Worm (Caenorhabditis elegans): ENCODE measurements around the gene odr-2.

The odr-2 gene

ce11 chrV:7106499-7107152 lies 3.3 kb downstream of the odr-2 start:
- TF ChIP-seq lin-14 (GFP tag; optimal IDR thresholded peaks at IDR 0.05) (peak; percentile 44), fkh-10 (GFP tag; optimal IDR thresholded peaks at IDR 0.05) (peak; percentile 60), lin-15B (tag; optimal IDR thresholded peaks at IDR 0.05) (no peak)

- TF ChIP-seq lsy-2 (tag; optimal IDR thresholded peaks at IDR 0.05) (no peak), lin-14 (GFP tag; optimal IDR thresholded peaks at IDR 0.05) (peak; percentile 26), fkh-10 (GFP tag; optimal IDR thresholded peaks at IDR 0.05) (peak; percentile 55), nhr-76 (tag; optimal IDR thresholded peaks at IDR 0.05) (no peak), dsc-1 (tag; optimal IDR thresholded peaks at IDR 0.05) (no peak), ets-5 (GFP tag; IDR thresholded peaks at IDR 0.05) (no peak), nhr-71 (tag; optimal IDR thresholded peaks at IDR 0.05) (no peak), unc-86 (tag; optimal IDR thresholded peaks at IDR 0.05) (no peak), unc-62 (GFP tag; optimal IDR thresholded peaks at IDR 0.05) (no peak), vab-15 (tag; optimal IDR thresholded peaks at IDR 0.05) (no peak)
Measured at ce11 chrV:7110370-7110769, 7.0 kb downstream of the odr-2 start.

- peak; percentile 89 for TF ChIP-seq fkh-10 (GFP tag; optimal IDR thresholded peaks at IDR 0.05)
- no peak for TF ChIP-seq isw-1 (GFP tag; IDR thresholded peaks at IDR 0.05)
- TF ChIP-seq mep-1 (tag; optimal IDR thresholded peaks at IDR 0.05) = no peak
- peak; percentile 63 for TF ChIP-seq ces-1 (GFP tag; optimal IDR thresholded peaks at IDR 0.05)
- TF ChIP-seq unc-30 (tag; optimal IDR thresholded peaks at IDR 0.05) = no peak
- no peak for TF ChIP-seq fos-1 (tag; optimal IDR thresholded peaks at IDR 0.05)
- TF ChIP-seq nhr-20 (tag; optimal IDR thresholded peaks at IDR 0.05) = no peak
- no peak for TF ChIP-seq ztf-11 (tag; optimal IDR thresholded peaks at IDR 0.05)
- peak; percentile 28 for TF ChIP-seq nhr-71 (tag; optimal IDR thresholded peaks at IDR 0.05)
- no peak for TF ChIP-seq ceh-8 (GFP tag; optimal IDR thresholded peaks at IDR 0.05)
- TF ChIP-seq irx-1 (tag; optimal IDR thresholded peaks at IDR 0.05) = peak; percentile 12
- no peak for TF ChIP-seq nhr-237 (tag; optimal IDR thresholded peaks at IDR 0.05)
- TF ChIP-seq nhr-11 (tag; optimal IDR thresholded peaks at IDR 0.05) = no peak
- TF ChIP-seq nhr-28 (tag; optimal IDR thresholded peaks at IDR 0.05) = no peak
- TF ChIP-seq zip-4 (GFP tag; optimal IDR thresholded peaks at IDR 0.05) = no peak
- peak; percentile 22 for TF ChIP-seq blmp-1 (tag; optimal IDR thresholded peaks at IDR 0.05)
- no peak for TF ChIP-seq hlh-4 (tag; optimal IDR thresholded peaks at IDR 0.05)
- no peak for TF ChIP-seq lin-39 (tag; optimal IDR thresholded peaks at IDR 0.05)
- no peak for TF ChIP-seq unc-86 (tag; optimal IDR thresholded peaks at IDR 0.05)
- no peak for TF ChIP-seq ets-5 (GFP tag; IDR thresholded peaks at IDR 0.05)
- no peak for TF ChIP-seq F16B12.6 (tag; optimal IDR thresholded peaks at IDR 0.05)
- TF ChIP-seq efl-1 (optimal IDR thresholded peaks at IDR 0.05) = no peak
- no peak for TF ChIP-seq efl-1 (GFP tag; optimal IDR thresholded peaks at IDR 0.05 in 1 of 2)
- no peak for TF ChIP-seq nhr-12 (tag; optimal IDR thresholded peaks at IDR 0.05)
- TF ChIP-seq lin-14 (GFP tag; optimal IDR thresholded peaks at IDR 0.05) = peak; percentile 79
- TF ChIP-seq lin-15B (tag; optimal IDR thresholded peaks at IDR 0.05) = no peak
- TF ChIP-seq aha-1 (tag; optimal IDR thresholded peaks at IDR 0.05) = no peak
- TF ChIP-seq sox-4 (tag; optimal IDR thresholded peaks at IDR 0.05) = no peak
- no peak for TF ChIP-seq ceh-63 (GFP tag; optimal IDR thresholded peaks at IDR 0.05)
- no peak for TF ChIP-seq grh-1 (GFP tag; IDR thresholded peaks at IDR 0.05)
- TF ChIP-seq nhr-77 (tag; optimal IDR thresholded peaks at IDR 0.05) = no peak
- no peak for TF ChIP-seq ceh-82 (tag; optimal IDR thresholded peaks at IDR 0.05)
- TF ChIP-seq unc-130 (tag; optimal IDR thresholded peaks at IDR 0.05) = no peak
- TF ChIP-seq pax-3 (tag; optimal IDR thresholded peaks at IDR 0.05) = no peak
- TF ChIP-seq rnt-1 (tag; optimal IDR thresholded peaks at IDR 0.05) = no peak
- TF ChIP-seq unc-62 (GFP tag; optimal IDR thresholded peaks at IDR 0.05) = no peak
- TF ChIP-seq fkh-8 (tag; optimal IDR thresholded peaks at IDR 0.05) = no peak
- no peak for TF ChIP-seq mef-2 (tag; optimal IDR thresholded peaks at IDR 0.05)
- TF ChIP-seq nhr-19 (GFP tag; conservative IDR thresholded peaks at IDR 0.05) = no peak
- no peak for TF ChIP-seq nhr-76 (tag; optimal IDR thresholded peaks at IDR 0.05)
- TF ChIP-seq efl-3 (GFP tag; optimal IDR thresholded peaks at IDR 0.05) = no peak
- no peak for TF ChIP-seq snu-23 (GFP tag; optimal IDR thresholded peaks at IDR 0.05)
- TF ChIP-seq ama-1 (optimal IDR thresholded peaks at IDR 0.05) = no peak
- TF ChIP-seq lsy-2 (tag; optimal IDR thresholded peaks at IDR 0.05) = peak in 1 of 2 experiments; percentile 23
- no peak for TF ChIP-seq Y116A8C.19 (tag; optimal IDR thresholded peaks at IDR 0.05; ENCODE audit: borderline replicate concordance)
- TF ChIP-seq sup-37 (GFP tag; optimal IDR thresholded peaks at IDR 0.05) = no peak
Measured at ce11 chrV:7111276-7111675, 7.9 kb downstream of the odr-2 start.
